Worm (Caenorhabditis elegans) whole organism, L4 larva: ENCODE results near the gene Y43H11AL.1.

Source experiments
- Y75B8A.6 ChIP-seq: fragments of 200-800 bp; sonication (Bioruptor generic); IDR thresholded peaks from 2 replicates; pipeline ENCODE4 v1.3.6; 2022; ENCODE audit warnings: missing genetic modification reagents, missing genetic modification characterization, missing compliant biosample characterization
- lin-15B ChIP-seq: fragments of 150-350 bp; sonication (generic microtip); optimal IDR thresholded peaks from 3 replicates; lab custom pipeline; 2014; ENCODE audit warnings: missing biosample characterization, missing genetic modification characterization
- ztf-7 ChIP-seq: fragments of 150-350 bp; optimal IDR thresholded peaks from 2 replicates; lab custom pipeline; 2014; ENCODE audit warnings: missing biosample characterization, missing genetic modification characterization

ce11 chrII:194458-194857, 38.1 kb downstream of the Y43H11AL.1 start, which contains the start of gene abu-11:
- TF ChIP-seq ztf-7 (tag; lab: Kevin White, UChicago) (no peak), Y75B8A.6 (GFP tag; lab: Robert Waterston, UW) (no peak), lin-15B (tag; lab: Kevin White, UChicago) (no peak)
